Fruit fly (Drosophila melanogaster) whole organism: Measurements from ENCODE around the gene Flo2.

ENCODE experiments used
- CG8478 ChIP-seq: fragments of >200 bp; optimal IDR thresholded peaks from 2 replicates; lab custom pipeline; 2018; ENCODE audit warnings: inconsistent platforms
- Dll ChIP-seq: fragments of >200 bp; optimal IDR thresholded peaks from 2 replicates; lab custom pipeline; 2017
- EcR ChIP-seq, 2 experiments: fragments of >200 bp; optimal IDR thresholded peaks; 2 replicates each; lab custom pipeline; 2017; ENCODE audit warnings: missing biosample characterization in 2 of 2, missing genetic modification characterization in 2 of 2, missing genetic modification reagents in 2 of 2
- pan ChIP-seq: fragments of >200 bp; optimal IDR thresholded peaks from 2 replicates; lab custom pipeline; 2017
- psq ChIP-seq: fragments of >200 bp; optimal IDR thresholded peaks from 2 replicates; lab custom pipeline; 2017
- usp ChIP-seq: fragments of >200 bp; optimal IDR thresholded peaks from 2 replicates; lab custom pipeline; 2017; ENCODE audit warnings: missing biosample characterization, missing genetic modification characterization, mixed read lengths

DNA sequence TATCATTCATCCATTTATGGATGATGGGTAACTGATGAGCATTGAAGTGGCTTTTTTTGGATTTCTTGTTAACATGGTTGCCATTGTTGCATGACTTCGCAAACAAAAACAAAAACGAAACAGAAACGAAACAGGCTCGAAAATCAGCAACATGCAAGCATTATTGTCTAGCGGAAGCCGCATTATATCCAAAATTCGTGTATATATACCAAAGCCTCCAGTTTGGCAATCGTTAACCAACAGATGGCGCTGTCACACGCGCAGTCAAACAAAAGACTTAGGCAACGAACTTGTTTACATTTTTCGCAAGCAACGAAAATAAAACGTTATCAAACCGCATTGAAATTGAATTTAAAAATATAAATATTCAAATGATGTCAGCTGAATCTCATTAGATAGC is 39.7 kb downstream of the Flo2 start:
- TF ChIP-seq Dll (lab: Kevin White, UChicago): no peak
- TF ChIP-seq EcR (GFP tag; optimal IDR thresholded peaks at IDR 0.05; lab: Kevin White, UChicago): no peak
- TF ChIP-seq psq: no peak
- no peak for TF ChIP-seq usp (GFP tag; lab: Kevin White, UChicago)
- TF ChIP-seq pan (lab: Kevin White, UChicago): no peak
- TF ChIP-seq CG8478 (lab: Kevin White, UChicago): no peak
